Fruit fly (Drosophila melanogaster): Measurements from ENCODE around the gene SNF4Agamma.

- TF ChIP-seq ey (GFP tag; optimal IDR thresholded peaks at IDR 0.05) (no peak), N (GFP tag; optimal IDR thresholded peaks at IDR 0.05) (no peak), Mio (GFP tag; optimal IDR thresholded peaks at IDR 0.05) (no peak), tai (GFP tag; optimal IDR thresholded peaks at IDR 0.05) (no peak), sage (GFP tag; optimal IDR thresholded peaks at IDR 0.05) (no peak), Hr83 (GFP tag; optimal IDR thresholded peaks at IDR 0.05; ENCODE audit: poor library complexity, severe bottlenecking) (no peak), pan (optimal IDR thresholded peaks at IDR 0.05) (no peak), sv (GFP tag; optimal IDR thresholded peaks at IDR 0.05) (no peak), br (GFP tag; optimal IDR thresholded peaks at IDR 0.05) (no peak), usp (GFP tag; optimal IDR thresholded peaks at IDR 0.05) (no peak), jim (GFP tag; optimal IDR thresholded peaks at IDR 0.05) (no peak), Sp1 (GFP tag; optimal IDR thresholded peaks at IDR 0.05) (no peak)
Measured at dm6 chr3R:21092036-21092435, 48.5 kb upstream of the SNF4Agamma start.
